Worm (Caenorhabditis elegans) whole organism, L4/young adult: ENCODE data around the gene F36H9.10.

Experiments
- W03F9.2 ChIP-seq: fragments of 150-350 bp; optimal IDR thresholded peaks from 2 replicates; lab custom pipeline; 2014; ENCODE audit warnings: missing biosample characterization, missing genetic modification characterization
- dao-5 ChIP-seq: sonication (generic microtip); optimal IDR thresholded peaks from 2 replicates; lab custom pipeline; 2016; ENCODE audit warnings: missing genotype, missing genetic modification characterization, moderate library complexity, missing compliant biosample characterization
- him-1 ChIP-seq: sonication (generic microtip); optimal IDR thresholded peaks from 2 replicates; lab custom pipeline; 2016; ENCODE audit warnings: missing genotype, missing genetic modification reagents, missing genetic modification characterization, missing compliant biosample characterization

DNA sequence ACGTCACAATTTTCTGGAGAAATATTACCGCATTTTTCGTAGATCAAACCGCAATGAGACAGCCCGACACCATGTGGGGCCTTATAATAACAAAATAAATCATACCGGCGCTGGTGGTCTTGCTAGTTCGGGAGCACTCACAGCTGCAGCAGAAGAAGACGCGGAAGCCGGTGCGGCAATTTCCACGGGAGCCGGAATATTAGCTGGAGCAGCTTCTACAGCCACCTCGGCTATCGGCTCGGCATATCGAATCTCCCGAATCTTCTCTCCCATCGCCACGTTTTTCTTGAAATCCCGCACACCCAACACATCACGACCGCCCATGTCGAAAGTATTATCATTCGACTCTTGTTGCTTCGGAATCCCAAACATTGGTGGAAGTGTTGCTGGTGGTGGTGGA lies 26.5 kb downstream of the F36H9.10 start:
- no peak for TF ChIP-seq him-1 (tag; lab: Kevin White, UChicago)
- no peak for TF ChIP-seq dao-5 (tag; lab: Kevin White, UChicago)
- TF ChIP-seq W03F9.2 (tag; lab: Kevin White, UChicago): no peak
